Worm (Caenorhabditis elegans) whole organism, mixed stage, embryonic: ENCODE measurements around the gene arrd-16.

Experiments used
- nhr-237 ChIP-seq: fragments of 150-350 bp; optimal IDR thresholded peaks from 2 replicates; lab custom pipeline; 2014; ENCODE audit warnings: missing biosample characterization, missing genetic modification characterization
- nhr-28 ChIP-seq: fragments of 150-350 bp; optimal IDR thresholded peaks from 2 replicates; lab custom pipeline; 2014; ENCODE audit warnings: missing biosample characterization, missing genetic modification characterization
- unc-62 ChIP-seq: fragments of 150-350 bp; optimal IDR thresholded peaks from 2 replicates; lab custom pipeline; 2014; ENCODE audit warnings: missing biosample characterization, missing genetic modification reagents, missing genetic modification characterization
- zip-8 ChIP-seq: fragments of 150-350 bp; optimal IDR thresholded peaks from 2 replicates; lab custom pipeline; 2014; ENCODE audit warnings: missing biosample characterization, missing genetic modification characterization
- ztf-11 ChIP-seq: fragments of 150-350 bp; optimal IDR thresholded peaks from 2 replicates; lab custom pipeline; 2014; ENCODE audit warnings: missing biosample characterization, missing genetic modification characterization

ce11 chrIII:12445991-12446502 lies 38.5 kb upstream of the arrd-16 start, which contains the start of gene Y49E10.18:
- no peak for TF ChIP-seq zip-8 (tag; lab: Kevin White, UChicago)
- no peak for TF ChIP-seq ztf-11
- no peak for TF ChIP-seq nhr-237 (tag; lab: Kevin White, UChicago)
- no peak for TF ChIP-seq unc-62
- TF ChIP-seq nhr-28 (tag; lab: Kevin White, UChicago), result no peak
